Worm (Caenorhabditis elegans) whole organism, late embryonic: ENCODE results near the gene cyp-35D1.

Experiments
- ahr-1 ChIP-seq: sonication (generic microtip); optimal IDR thresholded peaks from 2 replicates; lab custom pipeline; 2016; ENCODE audit warnings: missing genetic modification characterization, missing compliant biosample characterization
- ceh-9 ChIP-seq: sonication (generic microtip); optimal IDR thresholded peaks from 2 replicates; lab custom pipeline; 2016; ENCODE audit warnings: mild to moderate bottlenecking, missing genetic modification characterization, inconsistent platforms, missing compliant biosample characterization
- pax-1 ChIP-seq: fragments of 150-350 bp; optimal IDR thresholded peaks from 2 replicates; lab custom pipeline; 2014; ENCODE audit warnings: missing biosample characterization, missing genetic modification characterization
- syd-9 ChIP-seq: sonication (generic microtip); optimal IDR thresholded peaks from 2 replicates; lab custom pipeline; 2016; ENCODE audit warnings: mild to moderate bottlenecking, missing genetic modification characterization, moderate library complexity, missing compliant biosample characterization
- unc-42 ChIP-seq: sonication (generic microtip); optimal IDR thresholded peaks from 2 replicates; lab custom pipeline; 2016; ENCODE audit warnings: missing genotype, missing genetic modification characterization, missing compliant biosample characterization

DNA sequence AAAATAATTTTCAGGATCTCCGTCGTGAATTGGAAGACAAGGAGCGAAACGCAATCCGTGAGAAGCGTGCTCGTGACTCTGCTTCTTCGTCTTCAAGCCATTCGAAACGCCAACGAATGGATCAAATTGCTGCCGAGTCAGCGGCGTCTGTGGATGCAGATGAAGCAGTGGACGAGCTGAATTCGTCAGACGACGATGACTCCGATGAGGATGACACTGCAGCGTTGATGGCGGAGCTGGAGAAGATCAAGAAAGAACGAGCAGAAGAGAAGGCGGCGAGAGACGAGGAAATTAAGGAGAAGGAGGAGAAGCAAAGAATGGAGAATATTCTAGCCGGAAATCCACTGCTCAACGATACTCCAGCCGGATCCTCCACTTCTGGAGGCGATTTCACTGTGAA, 45.5 kb upstream of the cyp-35D1 start:
- TF ChIP-seq ceh-9 (tag; lab: Kevin White, UChicago) = no peak
- TF ChIP-seq unc-42 (tag; lab: Kevin White, UChicago) = no peak
- no peak for TF ChIP-seq pax-1 (tag; lab: Kevin White, UChicago)
- TF ChIP-seq syd-9 (tag; lab: Kevin White, UChicago) = no peak
- TF ChIP-seq ahr-1 (tag; lab: Kevin White, UChicago) = no peak
